Fruit fly (Drosophila melanogaster) whole organism, embryonic: ENCODE data around the gene Pxd.
A peak's percentile ranks its signal among the peaks of the same experiment; 100 is the strongest.

Source experiments
- B-H2 ChIP-seq: fragments of 200-800 bp; sonication (Bioruptor generic); optimal IDR thresholded peaks from 2 replicates; lab custom pipeline; 2018; ENCODE audit warnings: missing biosample characterization, mild to moderate bottlenecking, missing genetic modification characterization
- C15 ChIP-seq: fragments of 200-800 bp; sonication (Bioruptor generic); IDR thresholded peaks from 3 replicates; pipeline ENCODE4 v1.3.6; 2022; ENCODE audit warnings: missing biosample characterization, missing genetic modification characterization
- CG10654 ChIP-seq: fragments of 200-800 bp; sonication (Bioruptor generic); optimal IDR thresholded peaks from 2 replicates; lab custom pipeline; 2016; ENCODE audit warnings: missing biosample characterization, missing genetic modification characterization
- CG13287 ChIP-seq: fragments of 200-800 bp; sonication (Bioruptor generic); IDR thresholded peaks from 2 replicates; pipeline ENCODE4 v1.3.6; 2022; ENCODE audit warnings: missing biosample characterization, missing genetic modification characterization; ENCODE audit not compliant: partially characterized antibody
- CG13775 ChIP-seq: fragments of 200-800 bp; sonication (Bioruptor generic); optimal IDR thresholded peaks from 3 replicates; lab custom pipeline; 2017; ENCODE audit warnings: missing biosample characterization, mild to moderate bottlenecking, missing genetic modification characterization
- CG14710 ChIP-seq: fragments of 200-800 bp; sonication (Bioruptor generic); optimal IDR thresholded peaks from 3 replicates; lab custom pipeline; 2019; ENCODE audit warnings: missing biosample characterization, mild to moderate bottlenecking, missing genetic modification characterization, moderate library complexity
- CG17361 ChIP-seq: fragments of 200-800 bp; sonication (Bioruptor generic); IDR thresholded peaks from 3 replicates; pipeline ENCODE4 v1.3.6; 2022; ENCODE audit warnings: missing biosample characterization, missing genetic modification characterization
- CG17829 ChIP-seq: fragments of 200-800 bp; optimal IDR thresholded peaks from 2 replicates; lab custom pipeline; 2019; ENCODE audit warnings: missing biosample characterization, mild to moderate bottlenecking, missing genetic modification characterization, moderate library complexity
- CG18011 ChIP-seq: fragments of 200-800 bp; sonication (Bioruptor generic); optimal IDR thresholded peaks from 2 replicates; lab custom pipeline; 2017; ENCODE audit warnings: missing biosample characterization, missing genetic modification characterization, mild to moderate bottlenecking, moderate library complexity, missing genotype
- CG18764 ChIP-seq: fragments of 200-800 bp; sonication (Bioruptor generic); optimal IDR thresholded peaks from 3 replicates; lab custom pipeline; 2016; ENCODE audit warnings: missing biosample characterization, missing genetic modification characterization
- CG2199 ChIP-seq: fragments of 200-800 bp; sonication (Bioruptor generic); IDR thresholded peaks from 3 replicates; pipeline ENCODE4 v1.3.6; 2022; ENCODE audit warnings: missing biosample characterization, missing genetic modification characterization
- CG34422 ChIP-seq: fragments of 200-800 bp; sonication (Bioruptor generic); IDR thresholded peaks from 3 replicates; pipeline ENCODE4 v1.3.6; 2022; ENCODE audit warnings: missing biosample characterization, missing genetic modification characterization
- CG4617 ChIP-seq: fragments of 200-800 bp; sonication (Bioruptor generic); optimal IDR thresholded peaks from 3 replicates; lab custom pipeline; 2016; ENCODE audit warnings: missing biosample characterization, missing genetic modification characterization, borderline replicate concordance
- CG7271 ChIP-seq: fragments of 200-800 bp; sonication (Bioruptor generic); optimal IDR thresholded peaks from 2 replicates; lab custom pipeline; 2018; ENCODE audit warnings: missing biosample characterization, mild to moderate bottlenecking, missing genetic modification characterization, moderate library complexity
- CG7357 ChIP-seq: fragments of 200-800 bp; sonication (Bioruptor generic); IDR thresholded peaks from 3 replicates; pipeline ENCODE4 v1.3.6; 2022; ENCODE audit warnings: missing biosample characterization, missing genetic modification characterization
- CG7839 ChIP-seq: fragments of 200-800 bp; sonication (Bioruptor generic); optimal IDR thresholded peaks from 3 replicates; lab custom pipeline; 2018; ENCODE audit warnings: missing biosample characterization, mild to moderate bottlenecking, missing genetic modification characterization, moderate library complexity
- CG8478 ChIP-seq: fragments of >200 bp; optimal IDR thresholded peaks from 2 replicates; lab custom pipeline; 2018
- CG9215 ChIP-seq: fragments of 200-800 bp; sonication (Bioruptor generic); IDR thresholded peaks from 2 replicates; pipeline ENCODE4 v1.3.6; 2022; ENCODE audit warnings: missing biosample characterization, missing genetic modification characterization
- CkIIα-i1 ChIP-seq: fragments of 200-800 bp; sonication (Bioruptor generic); IDR thresholded peaks from 2 replicates; pipeline ENCODE4 v1.3.6; 2022; ENCODE audit warnings: missing biosample characterization, missing genetic modification characterization
- E2f1 ChIP-seq: fragments of 200-800 bp; sonication (Bioruptor generic); IDR thresholded peaks from 2 replicates; pipeline ENCODE4 v1.3.6; 2022; ENCODE audit warnings: missing biosample characterization, missing genetic modification characterization
- E2f2 ChIP-seq: fragments of 200-800 bp; sonication (Bioruptor generic); IDR thresholded peaks from 2 replicates; pipeline ENCODE4 v1.3.6; 2022; ENCODE audit warnings: missing biosample characterization, missing genetic modification characterization
- Elba2 ChIP-seq: fragments of 200-800 bp; sonication (Bioruptor generic); optimal IDR thresholded peaks from 3 replicates; lab custom pipeline; 2016; ENCODE audit warnings: missing biosample characterization, missing genetic modification characterization
- HHEX ChIP-seq: fragments of 200-800 bp; sonication (Bioruptor generic); optimal IDR thresholded peaks from 3 replicates; lab custom pipeline; 2017; ENCODE audit warnings: missing biosample characterization, mild to moderate bottlenecking, missing genetic modification characterization, missing genetic modification reagents
- Hr3 ChIP-seq: fragments of 200-800 bp; sonication (Bioruptor generic); optimal IDR thresholded peaks from 3 replicates; lab custom pipeline; 2016; ENCODE audit warnings: missing biosample characterization, missing genetic modification characterization
- Nf-YB ChIP-seq: fragments of 200-800 bp; sonication (Bioruptor generic); optimal IDR thresholded peaks from 3 replicates; lab custom pipeline; 2019; ENCODE audit warnings: missing biosample characterization, mild to moderate bottlenecking, missing genetic modification characterization, moderate library complexity
- Oli ChIP-seq: fragments of 200-800 bp; sonication (Bioruptor generic); optimal IDR thresholded peaks from 2 replicates; lab custom pipeline; 2018; ENCODE audit warnings: missing biosample characterization, mild to moderate bottlenecking, missing genetic modification characterization, moderate library complexity
- PHDP ChIP-seq: fragments of 200-800 bp; sonication (Bioruptor generic); optimal IDR thresholded peaks from 3 replicates; lab custom pipeline; 2018; ENCODE audit warnings: missing biosample characterization, mild to moderate bottlenecking, missing genetic modification characterization, moderate library complexity
- Sin3A ChIP-seq: fragments of >200 bp; optimal IDR thresholded peaks from 2 replicates; lab custom pipeline; 2018
- Usf ChIP-seq: fragments of 200-800 bp; sonication (Bioruptor generic); optimal IDR thresholded peaks from 2 replicates; lab custom pipeline; 2017; ENCODE audit warnings: missing genotype, missing biosample characterization, missing genetic modification characterization
- ara ChIP-seq: fragments of 200-800 bp; sonication (Bioruptor generic); IDR thresholded peaks from 2 replicates; pipeline ENCODE4 v1.3.6; 2022; ENCODE audit warnings: missing biosample characterization, missing genetic modification characterization
- chn ChIP-seq: fragments of 200-800 bp; sonication (Bioruptor generic); optimal IDR thresholded peaks from 2 replicates; lab custom pipeline; 2016; ENCODE audit warnings: missing biosample characterization, missing genetic modification characterization
- corto ChIP-seq: fragments of 200-800 bp; sonication (Bioruptor generic); optimal IDR thresholded peaks from 2 replicates; lab custom pipeline; 2016; ENCODE audit warnings: missing biosample characterization, mild to moderate bottlenecking, missing genetic modification characterization, moderate library complexity
- dimm ChIP-seq: fragments of 200-800 bp; sonication (Bioruptor generic); IDR thresholded peaks from 2 replicates; pipeline ENCODE4 v1.3.6; 2022; ENCODE audit warnings: missing biosample characterization, missing genetic modification characterization
- dysf ChIP-seq: fragments of 200-800 bp; sonication (Bioruptor generic); IDR thresholded peaks from 3 replicates; pipeline ENCODE4 v1.3.6; 2022; ENCODE audit warnings: missing biosample characterization, missing genetic modification characterization
- ems ChIP-seq: fragments of 200-800 bp; sonication (Bioruptor generic); optimal IDR thresholded peaks from 3 replicates; lab custom pipeline; 2016; ENCODE audit warnings: missing biosample characterization, missing genetic modification characterization
- fd102C ChIP-seq: fragments of 200-800 bp; sonication (Bioruptor generic); optimal IDR thresholded peaks from 2 replicates; lab custom pipeline; 2018; ENCODE audit warnings: missing biosample characterization, mild to moderate bottlenecking, missing genetic modification characterization, moderate library complexity
- gce ChIP-seq: fragments of 200-800 bp; sonication (Bioruptor generic); IDR thresholded peaks from 3 replicates; pipeline ENCODE4 v1.3.6; 2022; ENCODE audit warnings: missing biosample characterization, missing genetic modification characterization
- gro ChIP-seq: fragments of 200-800 bp; sonication (Bioruptor generic); optimal IDR thresholded peaks from 2 replicates; lab custom pipeline; 2016; ENCODE audit warnings: missing biosample characterization, missing genetic modification characterization
- insv ChIP-seq, 2 experiments: fragments of 200-800 bp; sonication (Bioruptor generic); optimal IDR thresholded peaks; 3 replicates each; lab custom pipeline; 2016 to 2018; ENCODE audit warnings: missing biosample characterization in 2 of 2, missing genetic modification characterization in 2 of 2
- jigr1 ChIP-seq: fragments of 200-800 bp; sonication (Bioruptor generic); IDR thresholded peaks from 3 replicates; pipeline ENCODE4 v1.3.6; 2022; ENCODE audit warnings: missing biosample characterization, missing genetic modification characterization
- kah ChIP-seq: fragments of 200-800 bp; sonication (Bioruptor generic); optimal IDR thresholded peaks from 2 replicates; lab custom pipeline; 2018; ENCODE audit warnings: missing biosample characterization, mild to moderate bottlenecking, missing genetic modification characterization
- nerfin-1 ChIP-seq: fragments of 200-800 bp; sonication (Bioruptor generic); optimal IDR thresholded peaks from 3 replicates; lab custom pipeline; 2019; ENCODE audit warnings: missing biosample characterization, mild to moderate bottlenecking, missing genetic modification characterization, moderate library complexity
- nom ChIP-seq: fragments of 200-800 bp; sonication (Bioruptor generic); optimal IDR thresholded peaks from 2 replicates; lab custom pipeline; 2017; ENCODE audit warnings: missing biosample characterization, missing genetic modification characterization, mild to moderate bottlenecking, moderate library complexity, missing genetic modification reagents
- peb ChIP-seq: fragments of 200-800 bp; sonication (Bioruptor generic); IDR thresholded peaks from 2 replicates; pipeline ENCODE4 v1.3.6; 2022; ENCODE audit warnings: missing biosample characterization, missing genetic modification characterization
- pnt ChIP-seq: fragments of 200-800 bp; sonication (Bioruptor generic); optimal IDR thresholded peaks from 3 replicates; lab custom pipeline; 2016; ENCODE audit warnings: missing biosample characterization, missing genetic modification characterization
- pzg ChIP-seq: fragments of 200-800 bp; sonication (Bioruptor generic); optimal IDR thresholded peaks from 3 replicates; lab custom pipeline; 2018; ENCODE audit warnings: missing biosample characterization, mild to moderate bottlenecking, missing genetic modification characterization, moderate library complexity
- seq ChIP-seq: fragments of 200-800 bp; sonication (Bioruptor generic); IDR thresholded peaks from 2 replicates; pipeline ENCODE4 v1.3.6; 2022; ENCODE audit warnings: missing biosample characterization, missing genetic modification characterization
- tin ChIP-seq: fragments of 200-800 bp; sonication (Bioruptor generic); optimal IDR thresholded peaks from 3 replicates; lab custom pipeline; 2016; ENCODE audit warnings: missing biosample characterization, missing genetic modification characterization
- tio ChIP-seq: fragments of 200-800 bp; sonication (Bioruptor generic); optimal IDR thresholded peaks from 2 replicates; lab custom pipeline; 2017; ENCODE audit warnings: missing biosample characterization, missing genetic modification characterization, inconsistent platforms
- vvl ChIP-seq: fragments of 200-800 bp; sonication (Bioruptor generic); IDR thresholded peaks from 2 replicates; pipeline ENCODE4 v1.3.6; 2022; ENCODE audit warnings: missing biosample characterization, missing genetic modification characterization
- zen2 ChIP-seq: fragments of 200-800 bp; sonication (Bioruptor generic); IDR thresholded peaks from 3 replicates; pipeline ENCODE4 v1.3.6; 2022; ENCODE audit warnings: missing biosample characterization, missing genetic modification characterization; ENCODE audit not compliant: partially characterized antibody

Pxd gene

DNA sequence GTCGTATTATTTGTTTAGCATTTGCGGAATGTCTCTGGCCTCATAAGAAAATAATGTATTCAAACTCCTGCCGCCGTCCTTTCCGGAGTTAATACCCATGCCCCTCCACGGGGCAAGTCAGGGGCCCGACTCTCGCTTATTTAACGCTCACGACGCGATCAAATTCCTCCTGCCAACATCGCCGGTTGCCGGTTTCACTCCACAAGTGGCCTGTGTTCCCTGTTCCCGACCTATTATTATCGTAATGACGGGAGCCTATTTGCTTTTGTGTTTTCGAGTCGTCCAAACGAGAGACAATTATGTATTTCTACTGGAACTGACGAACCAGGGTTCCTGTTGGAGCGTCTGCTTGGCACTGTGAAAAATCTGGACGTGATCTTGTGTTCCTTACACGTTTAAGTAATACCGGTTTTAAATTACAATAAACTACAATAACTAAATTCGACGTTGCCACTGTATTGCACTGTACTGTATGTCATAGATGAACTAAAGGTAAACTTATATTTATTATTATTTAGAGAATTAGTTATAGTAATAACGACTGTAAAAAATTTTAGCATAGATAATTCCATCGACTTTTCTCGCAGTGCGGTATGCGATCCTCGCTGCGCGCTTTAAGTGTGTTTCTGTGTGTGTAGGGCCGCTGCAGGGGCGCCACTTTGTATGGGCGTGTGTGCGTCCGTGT, 38.2 kb downstream of the Pxd start (continued):
- TF ChIP-seq CkIIα-i1 (no peak), HHEX (GFP tag; lab: Kevin White, UChicago) (no peak), CG9215 (GFP tag; lab: Robert Waterston, UW) (no peak), pnt (no peak), Elba2 (GFP tag; lab: Kevin White, UChicago) (no peak), gro (GFP tag; lab: Kevin White, UChicago) (no peak), nom (GFP tag; lab: Kevin White, UChicago) (peak; percentile 76), nerfin-1 (tag; lab: Kevin White, UChicago) (peak; percentile 7), CG17361 (peak; percentile 66), CG18011 (GFP tag; lab: Kevin White, UChicago) (no peak), CG34422 (peak; percentile 68; the same call in 2 of the 3 replicates), zen2 (GFP tag; lab: Robert Waterston, UW) (no peak), ara (0 out of 2 replicates have a peak, but pooled peaks have one; percentile 42), fd102C (peak; percentile 81), E2f1 (GFP tag; lab: Robert Waterston, UW) (0 out of 2 replicates have a peak, but pooled peaks have one; percentile 13), CG7839 (tag; lab: Kevin White, UChicago) (peak; percentile 28), vvl (GFP tag; lab: Robert Waterston, UW) (no peak), CG13775 (GFP tag; lab: Kevin White, UChicago) (peak; percentile 69), CG4617 (GFP tag; lab: Kevin White, UChicago) (no peak), CG7271 (tag; lab: Kevin White, UChicago) (no peak), CG14710 (tag; lab: Kevin White, UChicago) (peak; percentile 79), Usf (GFP tag; lab: Kevin White, UChicago) (peak; percentile 56), dimm (GFP tag; lab: Robert Waterston, UW) (no peak), gce (GFP tag; lab: Robert Waterston, UW) (no peak), B-H2 (no peak), chn (GFP tag; lab: Kevin White, UChicago) (peak; percentile 29), Oli (tag; lab: Kevin White, UChicago) (peak; percentile 32), Sin3A (lab: Kevin White, UChicago) (no peak), insv (GFP tag; optimal IDR thresholded peaks at IDR 0.05; lab: Kevin White, UChicago) (no peak), kah (GFP tag; lab: Kevin White, UChicago) (peak; percentile 79), corto (GFP tag; lab: Kevin White, UChicago) (peak; percentile 69), CG18764 (GFP tag; lab: Kevin White, UChicago) (peak; percentile 15), CG17829 (peak; percentile 81), Nf-YB (GFP tag; lab: Kevin White, UChicago) (peak; percentile 45), CG2199 (GFP tag; lab: Robert Waterston, UW) (peak; percentile 65; the same call in 1 of the 3 replicates), jigr1 (GFP tag; lab: Robert Waterston, UW) (no peak), tin (GFP tag; lab: Kevin White, UChicago) (peak; percentile 43), Hr3 (GFP tag; lab: Kevin White, UChicago) (peak; percentile 39), CG13287 (GFP tag; lab: Robert Waterston, UW) (no peak), peb (GFP tag; lab: Robert Waterston, UW) (no peak), ems (GFP tag; lab: Kevin White, UChicago) (no peak), E2f2 (no peak), dysf (no peak), pzg (no peak), C15 (no peak), CG8478 (no peak), tio (GFP tag; lab: Kevin White, UChicago) (peak; percentile 36), seq (GFP tag; lab: Robert Waterston, UW) (no peak), CG7357 (GFP tag; lab: Robert Waterston, UW) (no peak), PHDP (tag; lab: Kevin White, UChicago) (no peak), CG10654 (GFP tag; lab: Kevin White, UChicago) (peak; percentile 1)
